Worm (Caenorhabditis elegans): ENCODE measurements around the gene T06E8.2.

- no peak for TF ChIP-seq dao-5 (tag; optimal IDR thresholded peaks at IDR 0.05)
- no peak for TF ChIP-seq W03F9.2 (tag; optimal IDR thresholded peaks at IDR 0.05)
Observed at ce11 chrV:10073793-10074192, 37.6 kb upstream of the T06E8.2 start, which contains the start of gene F57A8.6.

Data from whole organism, L4/young adult.